Fruit fly (Drosophila melanogaster): ENCODE measurements around the gene DCTN1-p150.

The DCTN1-p150 gene

dm6 chr3L:13914573-13914972 lies 14.6 kb upstream of the DCTN1-p150 start:
- TF ChIP-seq Crg-1 (GFP tag; optimal IDR thresholded peaks at IDR 0.05) (no peak), CG33017 (tag; optimal IDR thresholded peaks at IDR 0.05) (no peak), toe (GFP tag; optimal IDR thresholded peaks at IDR 0.05) (no peak), CG5204 (GFP tag; optimal IDR thresholded peaks at IDR 0.05) (no peak)

- TF ChIP-seq cic (GFP tag; optimal IDR thresholded peaks at IDR 0.05) (no peak), CG7045 (GFP tag; optimal IDR thresholded peaks at IDR 0.05) (peak; percentile 38), CG5204 (GFP tag; optimal IDR thresholded peaks at IDR 0.05) (peak; percentile 4), CG12768 (GFP tag; optimal IDR thresholded peaks at IDR 0.05) (peak; percentile 8), Mnt (GFP tag; optimal IDR thresholded peaks at IDR 0.05) (no peak), Clk (GFP tag; optimal IDR thresholded peaks at IDR 0.05) (no peak), cnc (optimal IDR thresholded peaks at IDR 0.05) (no peak), CG7101 (tag; optimal IDR thresholded peaks at IDR 0.05) (peak; percentile 28), pad (GFP tag; optimal IDR thresholded peaks at IDR 0.05) (no peak), Crg-1 (GFP tag; optimal IDR thresholded peaks at IDR 0.05) (no peak), tj (GFP tag; optimal IDR thresholded peaks at IDR 0.05) (no peak), CG33017 (tag; optimal IDR thresholded peaks at IDR 0.05) (peak; percentile 24), CG14711 (tag; optimal IDR thresholded peaks at IDR 0.05) (peak; percentile 32), CG11617 (GFP tag; optimal IDR thresholded peaks at IDR 0.05) (peak; percentile 3)
These were observed 11.5 kb upstream of the DCTN1-p150 start for dm6 chr3L:13917589-13918198.

- TF ChIP-seq CG1620 (GFP tag; optimal IDR thresholded peaks at IDR 0.05) (no peak), kay (GFP tag; ENCODE audit: borderline replicate concordance) (peak; percentile 55), tj (GFP tag; optimal IDR thresholded peaks at IDR 0.05) (no peak), CG7045 (GFP tag; optimal IDR thresholded peaks at IDR 0.05) (no peak), bab1 (GFP tag; optimal IDR thresholded peaks at IDR 0.05) (peak; percentile 6), CG14711 (tag; optimal IDR thresholded peaks at IDR 0.05) (no peak), Hr96 (GFP tag; optimal IDR thresholded peaks at IDR 0.05) (no peak), CG7101 (tag; optimal IDR thresholded peaks at IDR 0.05) (no peak), Clk (GFP tag; optimal IDR thresholded peaks at IDR 0.05) (no peak), ovo (GFP tag; optimal IDR thresholded peaks at IDR 0.05) (no peak), CG5204 (GFP tag; optimal IDR thresholded peaks at IDR 0.05) (peak; percentile 9), CG33017 (tag; optimal IDR thresholded peaks at IDR 0.05) (no peak), Mnt (GFP tag; optimal IDR thresholded peaks at IDR 0.05) (no peak), pad (GFP tag; optimal IDR thresholded peaks at IDR 0.05) (no peak)
These were observed 10.4 kb upstream of the DCTN1-p150 start for dm6 chr3L:13918774-13919173.

DNA sequence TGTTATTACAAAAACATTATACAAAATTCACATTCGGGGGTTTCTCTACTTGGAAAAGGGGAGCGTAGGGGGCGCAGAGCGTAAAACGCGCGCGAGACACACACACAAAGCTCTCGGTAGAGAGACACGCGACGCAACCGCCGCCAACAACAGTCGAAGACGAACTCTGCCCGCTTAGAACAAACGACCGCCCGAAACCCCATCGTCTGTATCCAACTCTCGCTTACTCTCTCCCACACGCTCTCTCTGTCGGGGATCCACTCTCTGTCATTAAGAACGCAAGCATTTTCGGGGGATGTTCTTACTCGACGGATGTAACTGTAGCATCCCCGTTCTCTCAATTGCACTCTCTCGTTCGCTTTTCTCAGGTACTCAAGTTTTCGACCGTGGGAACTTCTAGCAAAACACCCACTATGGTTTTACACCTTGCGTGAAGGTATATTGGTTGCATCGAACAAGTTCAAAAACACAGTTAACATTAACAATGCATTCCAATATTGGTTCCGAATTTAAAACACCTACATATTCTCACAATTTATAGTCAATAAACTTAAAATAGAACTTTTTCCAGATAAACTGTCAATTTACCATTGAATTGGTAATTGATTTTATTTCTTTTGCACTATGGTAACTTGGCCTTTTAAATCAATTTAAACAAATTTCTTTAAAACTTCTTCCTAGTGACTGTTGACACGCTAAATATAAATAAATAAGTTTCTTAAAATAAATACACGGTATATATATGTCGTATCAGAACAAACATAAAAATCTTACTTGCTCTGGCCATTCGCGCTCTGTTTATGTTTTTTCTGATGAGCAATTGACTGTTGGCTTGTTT lies 9.2 kb upstream of the DCTN1-p150 start:
- TF ChIP-seq ovo (GFP tag; optimal IDR thresholded peaks at IDR 0.05) (no peak), CG7101 (tag; optimal IDR thresholded peaks at IDR 0.05) (peak; percentile 74), pad (GFP tag; optimal IDR thresholded peaks at IDR 0.05) (peak; percentile 77), CG7045 (GFP tag; optimal IDR thresholded peaks at IDR 0.05) (peak; percentile 86), CG14711 (tag; optimal IDR thresholded peaks at IDR 0.05) (peak; percentile 55), tj (GFP tag; optimal IDR thresholded peaks at IDR 0.05) (peak; percentile 32), bab1 (GFP tag; optimal IDR thresholded peaks at IDR 0.05) (peak; percentile 65), CG11617 (GFP tag; optimal IDR thresholded peaks at IDR 0.05) (peak; percentile 78), Crg-1 (GFP tag; optimal IDR thresholded peaks at IDR 0.05) (no peak), CG33017 (tag; optimal IDR thresholded peaks at IDR 0.05) (peak; percentile 75), Clk (GFP tag; optimal IDR thresholded peaks at IDR 0.05) (peak; percentile 24), CG1620 (GFP tag; optimal IDR thresholded peaks at IDR 0.05) (no peak), cic (GFP tag; optimal IDR thresholded peaks at IDR 0.05) (no peak), Mnt (GFP tag; optimal IDR thresholded peaks at IDR 0.05) (peak; percentile 16), CG5204 (GFP tag; optimal IDR thresholded peaks at IDR 0.05) (peak; percentile 73), CG12768 (GFP tag; optimal IDR thresholded peaks at IDR 0.05) (peak; percentile 84), toe (GFP tag; optimal IDR thresholded peaks at IDR 0.05) (peak; percentile 65), Hr96 (GFP tag; optimal IDR thresholded peaks at IDR 0.05) (peak; percentile 68), kay (GFP tag; ENCODE audit: borderline replicate concordance) (peak; percentile 88), cnc (optimal IDR thresholded peaks at IDR 0.05) (no peak)

DNA sequence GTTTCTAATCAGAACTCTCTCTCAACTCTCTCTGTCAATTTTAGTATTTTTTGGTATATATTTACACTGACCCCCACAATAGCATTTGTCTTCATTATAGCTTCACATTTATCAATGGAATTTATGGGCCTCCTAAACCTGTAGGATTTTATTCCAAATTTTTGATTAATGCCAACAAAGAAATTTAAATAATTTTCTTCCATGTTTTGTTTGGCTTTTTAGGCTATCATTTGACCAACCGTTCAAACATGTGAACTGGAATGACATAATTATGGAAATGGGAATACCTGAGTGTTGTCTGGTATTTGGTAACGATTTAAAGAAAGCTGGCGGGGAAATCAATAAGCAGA lies 8.6 kb upstream of the DCTN1-p150 start:
- no peak for TF ChIP-seq tj (GFP tag; optimal IDR thresholded peaks at IDR 0.05)
- TF ChIP-seq Clk (GFP tag; optimal IDR thresholded peaks at IDR 0.05) = no peak
- no peak for TF ChIP-seq Mnt (GFP tag; optimal IDR thresholded peaks at IDR 0.05)
- TF ChIP-seq pad (GFP tag; optimal IDR thresholded peaks at IDR 0.05) = no peak
- no peak for TF ChIP-seq CG14711 (tag; optimal IDR thresholded peaks at IDR 0.05)
- no peak for TF ChIP-seq kay (GFP tag; ENCODE audit: borderline replicate concordance)
- no peak for TF ChIP-seq CG7045 (GFP tag; optimal IDR thresholded peaks at IDR 0.05)
- TF ChIP-seq ovo (GFP tag; optimal IDR thresholded peaks at IDR 0.05) = no peak
- no peak for TF ChIP-seq cic (GFP tag; optimal IDR thresholded peaks at IDR 0.05)
- no peak for TF ChIP-seq CG33017 (tag; optimal IDR thresholded peaks at IDR 0.05)
- TF ChIP-seq CG5204 (GFP tag; optimal IDR thresholded peaks at IDR 0.05) = no peak

dm6 chr3L:13922023-13922652 lies 7.0 kb upstream of the DCTN1-p150 start:
- no peak for TF ChIP-seq Crg-1 (GFP tag; optimal IDR thresholded peaks at IDR 0.05)
- no peak for TF ChIP-seq CG7045 (GFP tag; optimal IDR thresholded peaks at IDR 0.05)
- TF ChIP-seq bab1 (GFP tag; optimal IDR thresholded peaks at IDR 0.05) = peak; percentile 31

Measured in whole organism, adult.